Worm (Caenorhabditis elegans): ENCODE measurements around the gene gskl-1.

DNA sequence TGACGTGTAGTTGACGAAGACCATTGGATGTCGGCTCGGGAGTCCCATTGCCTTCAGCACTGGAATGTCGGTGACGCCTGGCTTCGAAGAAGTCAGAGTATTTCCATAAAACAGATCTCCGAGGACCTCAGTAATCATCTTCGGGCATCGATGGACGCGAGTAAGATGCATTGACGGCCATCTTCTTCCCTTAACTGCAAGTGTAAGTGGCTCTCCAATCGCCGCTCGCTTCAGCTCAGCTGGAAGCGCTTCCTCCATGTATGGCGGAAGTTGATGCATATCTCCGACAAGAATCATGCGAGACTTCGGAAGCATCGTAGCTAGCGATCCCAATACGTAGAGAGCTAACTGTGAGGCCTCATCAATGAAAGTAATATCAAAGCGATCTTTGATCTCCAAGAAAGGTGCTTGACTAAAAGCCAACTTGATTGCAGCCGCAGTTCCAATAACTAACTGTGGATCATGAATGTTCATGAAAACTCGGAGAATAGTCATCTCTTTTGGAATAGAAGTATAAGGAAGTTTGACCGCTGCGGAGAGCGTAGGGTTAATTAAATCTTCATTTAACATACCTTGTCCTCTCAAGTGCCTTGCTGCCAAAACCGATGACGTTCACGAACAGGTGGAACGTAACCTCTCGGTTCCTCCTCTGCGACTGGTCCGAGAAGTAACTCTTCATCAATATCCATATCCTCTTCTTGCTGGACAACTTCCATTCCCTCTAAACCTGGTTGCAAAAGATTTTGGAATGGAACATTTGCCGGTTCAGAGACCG lies 13.2 kb upstream of the gskl-1 start:
- no peak for TF ChIP-seq unc-62 (GFP tag; optimal IDR thresholded peaks at IDR 0.05)
- TF ChIP-seq ama-1 (optimal IDR thresholded peaks at IDR 0.05) = no peak
- TF ChIP-seq elt-2 (tag; optimal IDR thresholded peaks at IDR 0.05) = no peak
- TF ChIP-seq swsn-7 (tag; optimal IDR thresholded peaks at IDR 0.05) = no peak
- TF ChIP-seq elt-3 (tag; optimal IDR thresholded peaks at IDR 0.05) = no peak
- TF ChIP-seq pqm-1 (tag; optimal IDR thresholded peaks at IDR 0.05) = no peak
- no peak for TF ChIP-seq fkh-10 (GFP tag; optimal IDR thresholded peaks at IDR 0.05)
